Worm (Caenorhabditis elegans): ENCODE results near the gene Y38C1AA.6.

The Y38C1AA.6 gene

ce11 chrIV:130150-130549 lies 32.5 kb upstream of the Y38C1AA.6 start (continued):
- TF ChIP-seq nhr-10 (tag; optimal IDR thresholded peaks at IDR 0.05) (no peak), hlh-11 (tag; optimal IDR thresholded peaks at IDR 0.05) (peak; percentile 18), F44E2.7 (GFP tag; IDR thresholded peaks at IDR 0.05) (no peak), lim-7 (GFP tag; IDR thresholded peaks at IDR 0.05) (no peak), D1046.2 (GFP tag; IDR thresholded peaks at IDR 0.05) (no peak), ztf-11 (tag; optimal IDR thresholded peaks at IDR 0.05) (no peak), php-3 (GFP tag; IDR thresholded peaks at IDR 0.05) (no peak), nhr-6 (tag; optimal IDR thresholded peaks at IDR 0.05) (no peak), daf-16 (GFP tag; optimal IDR thresholded peaks at IDR 0.05) (no peak), daf-16 (tag; optimal IDR thresholded peaks at IDR 0.05) (peak; percentile 46), hlh-30 (tag; optimal IDR thresholded peaks at IDR 0.05; ENCODE audit: insufficient read depth) (peak; percentile 34), lsy-2 (tag; optimal IDR thresholded peaks at IDR 0.05) (peak in 1 of 2 experiments; percentile 9), F49E8.2 (tag; optimal IDR thresholded peaks at IDR 0.05; ENCODE audit: borderline replicate concordance) (no peak)

ce11 chrIV:132095-132494 lies 30.5 kb upstream of the Y38C1AA.6 start, which contains the start of gene daf-1:
Gene daf-1, plus strand, starts transcription at chrIV:132416.
- TF ChIP-seq ceh-28 (tag; optimal IDR thresholded peaks at IDR 0.05) (no peak), F49E8.2 (tag; optimal IDR thresholded peaks at IDR 0.05; ENCODE audit: borderline replicate concordance) (no peak), saeg-2 (GFP tag; IDR thresholded peaks at IDR 0.05) (no peak), ces-1 (GFP tag; optimal IDR thresholded peaks at IDR 0.05) (no peak), daf-12 (tag; optimal IDR thresholded peaks at IDR 0.05) (no peak), egl-43 (GFP tag; IDR thresholded peaks at IDR 0.05) (no peak), F10B5.3 (tag; optimal IDR thresholded peaks at IDR 0.05) (no peak), ztf-11 (tag; optimal IDR thresholded peaks at IDR 0.05) (no peak), mes-2 (tag; optimal IDR thresholded peaks at IDR 0.05; ENCODE audit: poor library complexity, severe bottlenecking) (no peak), T20F7.1 (GFP tag; optimal IDR thresholded peaks at IDR 0.05) (no peak), set-16 (GFP tag; IDR thresholded peaks at IDR 0.05) (no peak), nhr-6 (tag; optimal IDR thresholded peaks at IDR 0.05) (no peak), lin-38 (GFP tag; IDR thresholded peaks at IDR 0.05) (no peak), ama-1 (optimal IDR thresholded peaks at IDR 0.05) (no peak), tra-1 (GFP tag; IDR thresholded peaks at IDR 0.05) (no peak), lin-29 (GFP tag; IDR thresholded peaks at IDR 0.05) (no peak), ztf-7 (tag; optimal IDR thresholded peaks at IDR 0.05) (no peak), F37D6.2 (tag; optimal IDR thresholded peaks at IDR 0.05) (no peak), hlh-11 (tag; optimal IDR thresholded peaks at IDR 0.05) (peak; percentile 23), T26A8.4 (GFP tag; IDR thresholded peaks at IDR 0.05) (no peak), nhr-41 (GFP tag; IDR thresholded peaks at IDR 0.05) (no peak), daf-19 (GFP tag; conservative IDR thresholded peaks at IDR 0.05) (no peak), vab-7 (GFP tag; IDR thresholded peaks at IDR 0.05) (no peak), lir-3 (tag; optimal IDR thresholded peaks at IDR 0.05) (no peak), ceh-20 (GFP tag; IDR thresholded peaks at IDR 0.05) (no peak), ZK546.5 (tag; optimal IDR thresholded peaks at IDR 0.05) (no peak), php-3 (GFP tag; IDR thresholded peaks at IDR 0.05) (no peak), zfp-3 (GFP tag; conservative IDR thresholded peaks at IDR 0.05) (no peak), lim-7 (GFP tag; IDR thresholded peaks at IDR 0.05) (no peak), jun-1 (tag; optimal IDR thresholded peaks at IDR 0.05) (no peak), tag-97 (GFP tag; IDR thresholded peaks at IDR 0.05) (no peak), ceh-32 (tag; optimal IDR thresholded peaks at IDR 0.05; ENCODE audit: poor library complexity) (no peak), attf-4 (tag; optimal IDR thresholded peaks at IDR 0.05) (no peak), nhr-76 (tag; optimal IDR thresholded peaks at IDR 0.05) (no peak), F26F4.8 (GFP tag; conservative IDR thresholded peaks at IDR 0.05) (no peak), nhr-77 (tag; optimal IDR thresholded peaks at IDR 0.05) (no peak), nhr-237 (tag; optimal IDR thresholded peaks at IDR 0.05) (no peak), duxl-1 (tag; optimal IDR thresholded peaks at IDR 0.05; ENCODE audit: poor library complexity) (no peak), hif-1 (tag; optimal IDR thresholded peaks at IDR 0.05) (peak in 1 of 2 experiments; percentile 43), madf-9 (GFP tag; conservative IDR thresholded peaks at IDR 0.05) (no peak), mep-1 (tag; optimal IDR thresholded peaks at IDR 0.05) (peak; percentile 6), ctbp-1 (GFP tag; IDR thresholded peaks at IDR 0.05) (no peak), ceh-82 (tag; optimal IDR thresholded peaks at IDR 0.05) (no peak)
